Worm (Caenorhabditis elegans) whole organism, L3 larva: ENCODE results near the gene nspg-7.2.

Source experiments
- R02D3.7 ChIP-seq: fragments of 150-350 bp; optimal IDR thresholded peaks from 2 replicates; lab custom pipeline; 2014; ENCODE audit warnings: missing biosample characterization, missing genetic modification characterization
- ZK546.5 ChIP-seq: sonication (generic microtip); optimal IDR thresholded peaks from 2 replicates; lab custom pipeline; 2017; ENCODE audit warnings: missing biosample characterization, missing genetic modification characterization
- aly-2 ChIP-seq: fragments of 150-350 bp; optimal IDR thresholded peaks from 2 replicates; lab custom pipeline; 2014; ENCODE audit warnings: missing biosample characterization, missing genetic modification characterization
- ama-1 ChIP-seq: fragments of 150-350 bp; optimal IDR thresholded peaks from 2 replicates; lab custom pipeline; 2018
- ceh-16 ChIP-seq: sonication (generic microtip); optimal IDR thresholded peaks from 2 replicates; lab custom pipeline; 2017; ENCODE audit warnings: missing biosample characterization, missing genetic modification characterization
- ceh-28 ChIP-seq: fragments of 150-350 bp; optimal IDR thresholded peaks from 2 replicates; lab custom pipeline; 2014; ENCODE audit warnings: missing biosample characterization, missing genetic modification reagents, missing genetic modification characterization
- ceh-82 ChIP-seq: fragments of 150-350 bp; optimal IDR thresholded peaks from 2 replicates; lab custom pipeline; 2014; ENCODE audit warnings: missing biosample characterization, missing genetic modification characterization
- ceh-9 ChIP-seq: sonication (generic microtip); optimal IDR thresholded peaks from 2 replicates; lab custom pipeline; 2018; ENCODE audit warnings: missing biosample characterization, missing genetic modification characterization
- egl-27 ChIP-seq: sonication (generic microtip); optimal IDR thresholded peaks from 4 replicates; lab custom pipeline; 2017; ENCODE audit warnings: missing biosample characterization, missing genetic modification reagents, missing genetic modification characterization
- egl-5 ChIP-seq: fragments of 150-350 bp; optimal IDR thresholded peaks from 2 replicates; lab custom pipeline; 2017; ENCODE audit warnings: missing biosample characterization, missing genetic modification reagents, missing genetic modification characterization, inconsistent platforms
- elt-1 ChIP-seq: fragments of 150-350 bp; optimal IDR thresholded peaks from 2 replicates; lab custom pipeline; 2014; ENCODE audit warnings: missing biosample characterization, missing genetic modification characterization
- elt-2 ChIP-seq: sonication (generic microtip); optimal IDR thresholded peaks from 2 replicates; lab custom pipeline; 2016; ENCODE audit warnings: missing genetic modification reagents, mild to moderate bottlenecking, missing genetic modification characterization, missing compliant biosample characterization
- eor-1 ChIP-seq, 2 experiments: fragments of 150-350 bp; optimal IDR thresholded peaks; 2 replicates each; lab custom pipeline; 2014 to 2018; ENCODE audit warnings: missing biosample characterization in 2 of 2, missing genetic modification characterization in 2 of 2
- fkh-10 ChIP-seq: sonication (generic microtip); optimal IDR thresholded peaks from 2 replicates; lab custom pipeline; 2017; ENCODE audit warnings: missing biosample characterization, missing genetic modification reagents, missing genetic modification characterization
- fkh-2 ChIP-seq: fragments of 150-350 bp; optimal IDR thresholded peaks from 2 replicates; lab custom pipeline; 2014; ENCODE audit warnings: missing biosample characterization, missing genetic modification reagents, missing genetic modification characterization
- fos-1 ChIP-seq: fragments of 150-350 bp; optimal IDR thresholded peaks from 2 replicates; lab custom pipeline; 2014; ENCODE audit warnings: missing biosample characterization, missing genetic modification characterization
- hmg-11 ChIP-seq: sonication (generic microtip); optimal IDR thresholded peaks from 2 replicates; lab custom pipeline; 2016; ENCODE audit warnings: missing genetic modification characterization, missing compliant biosample characterization
- jun-1 ChIP-seq: fragments of 150-350 bp; optimal IDR thresholded peaks from 2 replicates; lab custom pipeline; 2014; ENCODE audit warnings: missing biosample characterization, missing genetic modification reagents, missing genetic modification characterization
- lin-15B ChIP-seq: fragments of 150-350 bp; optimal IDR thresholded peaks from 2 replicates; lab custom pipeline; 2014; ENCODE audit warnings: missing biosample characterization, missing genetic modification characterization
- lin-39 ChIP-seq: fragments of 150-350 bp; optimal IDR thresholded peaks from 2 replicates; lab custom pipeline; 2018; ENCODE audit warnings: missing biosample characterization, missing genetic modification reagents, missing genetic modification characterization
- lsy-12 ChIP-seq: sonication (generic microtip); optimal IDR thresholded peaks from 2 replicates; lab custom pipeline; 2016; ENCODE audit warnings: mild to moderate bottlenecking, missing genetic modification characterization, missing compliant biosample characterization
- mdl-1 ChIP-seq: fragments of 150-350 bp; optimal IDR thresholded peaks from 2 replicates; lab custom pipeline; 2014; ENCODE audit warnings: missing biosample characterization, missing genetic modification characterization
- mml-1 ChIP-seq: fragments of 150-350 bp; sonication (generic microtip); optimal IDR thresholded peaks from 3 replicates; lab custom pipeline; 2014; ENCODE audit warnings: missing biosample characterization, missing genetic modification characterization
- nfya-1 ChIP-seq: sonication (generic microtip); optimal IDR thresholded peaks from 2 replicates; lab custom pipeline; 2017; ENCODE audit warnings: missing genetic modification characterization, mild to moderate bottlenecking, missing compliant biosample characterization, antibody characterized with exemption, moderate library complexity; ENCODE audit not compliant: insufficient read depth
- nhr-11 ChIP-seq: fragments of 150-350 bp; optimal IDR thresholded peaks from 2 replicates; lab custom pipeline; 2014; ENCODE audit warnings: missing biosample characterization, missing genetic modification characterization
- nhr-12 ChIP-seq: fragments of 150-350 bp; optimal IDR thresholded peaks from 2 replicates; lab custom pipeline; 2014; ENCODE audit warnings: missing biosample characterization, missing genetic modification characterization
- nhr-23 ChIP-seq: fragments of 150-350 bp; optimal IDR thresholded peaks from 2 replicates; lab custom pipeline; 2014; ENCODE audit warnings: missing biosample characterization, missing genetic modification reagents, missing genetic modification characterization
- nhr-237 ChIP-seq: fragments of 150-350 bp; optimal IDR thresholded peaks from 2 replicates; lab custom pipeline; 2014; ENCODE audit warnings: missing biosample characterization, missing genetic modification characterization
- nhr-25 ChIP-seq: sonication (generic microtip); optimal IDR thresholded peaks from 2 replicates; lab custom pipeline; 2017; ENCODE audit warnings: missing biosample characterization, missing genetic modification characterization
- nhr-28 ChIP-seq: fragments of 150-350 bp; optimal IDR thresholded peaks from 2 replicates; lab custom pipeline; 2014; ENCODE audit warnings: missing biosample characterization, missing genetic modification characterization
- nhr-43 ChIP-seq: sonication (generic microtip); optimal IDR thresholded peaks from 2 replicates; lab custom pipeline; 2016; ENCODE audit warnings: mild to moderate bottlenecking, missing genetic modification characterization, missing compliant biosample characterization; ENCODE audit not compliant: poor library complexity, severe bottlenecking
- nhr-67 ChIP-seq: fragments of 150-350 bp; optimal IDR thresholded peaks from 2 replicates; lab custom pipeline; 2014; ENCODE audit warnings: missing biosample characterization, missing genetic modification characterization
- nhr-76 ChIP-seq: fragments of 150-350 bp; sonication (generic microtip); optimal IDR thresholded peaks from 5 replicates; lab custom pipeline; 2014; ENCODE audit warnings: missing biosample characterization, missing genetic modification characterization
- nhr-77 ChIP-seq: fragments of 150-350 bp; optimal IDR thresholded peaks from 2 replicates; lab custom pipeline; 2014; ENCODE audit warnings: missing biosample characterization, missing genetic modification characterization
- pha-4 ChIP-seq: fragments of 150-350 bp; optimal IDR thresholded peaks from 2 replicates; lab custom pipeline; 2014; ENCODE audit warnings: missing biosample characterization, missing genetic modification reagents, missing genetic modification characterization
- pqm-1 ChIP-seq: fragments of 150-350 bp; optimal IDR thresholded peaks from 2 replicates; lab custom pipeline; 2017; ENCODE audit warnings: missing biosample characterization, missing genetic modification characterization, inconsistent platforms
- sea-2 ChIP-seq: fragments of 150-350 bp; sonication (generic microtip); optimal IDR thresholded peaks from 4 replicates; lab custom pipeline; 2014; ENCODE audit warnings: missing biosample characterization, missing genetic modification reagents, missing genetic modification characterization
- skn-1 ChIP-seq: fragments of 150-350 bp; optimal IDR thresholded peaks from 2 replicates; lab custom pipeline; 2014; ENCODE audit warnings: missing biosample characterization, missing genetic modification characterization
- snpc-4 ChIP-seq: fragments of 150-350 bp; optimal IDR thresholded peaks from 2 replicates; lab custom pipeline; 2014; ENCODE audit warnings: missing biosample characterization, missing genetic modification characterization
- unc-39 ChIP-seq: sonication (generic microtip); optimal IDR thresholded peaks from 4 replicates; lab custom pipeline; 2017; ENCODE audit warnings: missing biosample characterization, missing genetic modification characterization
- unc-62 ChIP-seq: fragments of 150-350 bp; sonication (generic microtip); optimal IDR thresholded peaks from 4 replicates; lab custom pipeline; 2014; ENCODE audit warnings: missing biosample characterization, missing genetic modification reagents, missing genetic modification characterization
- zag-1 ChIP-seq: fragments of 150-350 bp; optimal IDR thresholded peaks from 2 replicates; lab custom pipeline; 2014; ENCODE audit warnings: missing biosample characterization, missing genetic modification characterization
- ztf-4 ChIP-seq: fragments of 150-350 bp; optimal IDR thresholded peaks from 2 replicates; lab custom pipeline; 2014; ENCODE audit warnings: missing biosample characterization, missing genetic modification characterization

Gene nspg-7.2

ce11 chrIII:3224102-3224501, 34.1 kb downstream of the nspg-7.2 start:
- TF ChIP-seq sea-2 (GFP tag; lab: Kevin White, UChicago) (no peak), nhr-28 (no peak), nhr-43 (tag; lab: Kevin White, UChicago) (no peak), ama-1 (lab: Kevin White, UChicago) (no peak), ZK546.5 (tag; lab: Kevin White, UChicago) (no peak), nfya-1 (tag; lab: Kevin White, UChicago) (peak; percentile 13), mml-1 (tag; lab: Kevin White, UChicago) (no peak)

ce11 chrIII:3222707-3223106, 35.5 kb downstream of the nspg-7.2 start:
- TF ChIP-seq pha-4 (tag; lab: Kevin White, UChicago) (no peak), skn-1 (tag; lab: Kevin White, UChicago) (no peak), nhr-25 (no peak)

- TF ChIP-seq jun-1: no peak
- TF ChIP-seq fkh-10: peak; percentile 39
- TF ChIP-seq nhr-11 (tag; lab: Kevin White, UChicago): no peak
- TF ChIP-seq ceh-28: no peak
- TF ChIP-seq ZK546.5 (tag; lab: Kevin White, UChicago): no peak
- no peak for TF ChIP-seq pqm-1 (tag; lab: Kevin White, UChicago)
- no peak for TF ChIP-seq nhr-28
- TF ChIP-seq ceh-82 (tag; lab: Kevin White, UChicago): no peak
- TF ChIP-seq eor-1 (tag; optimal IDR thresholded peaks at IDR 0.05; lab: Kevin White, UChicago): no peak
- no peak for TF ChIP-seq unc-62
- no peak for TF ChIP-seq ceh-16 (tag; lab: Kevin White, UChicago)
- no peak for TF ChIP-seq egl-27 (tag; lab: Kevin White, UChicago)
- no peak for TF ChIP-seq elt-2
- no peak for TF ChIP-seq R02D3.7
- peak; percentile 10 for TF ChIP-seq lin-39
- peak; percentile 71 for TF ChIP-seq nfya-1 (tag; lab: Kevin White, UChicago)
- no peak for TF ChIP-seq mdl-1 (tag; lab: Kevin White, UChicago)
- TF ChIP-seq hmg-11 (tag; lab: Kevin White, UChicago): peak; percentile 78
- TF ChIP-seq fos-1 (tag; lab: Kevin White, UChicago): no peak
- TF ChIP-seq nhr-25: no peak
- TF ChIP-seq ztf-4 (tag; lab: Kevin White, UChicago): no peak
- no peak for TF ChIP-seq elt-1 (tag; lab: Kevin White, UChicago)
- TF ChIP-seq nhr-67: no peak
- no peak for TF ChIP-seq zag-1 (tag; lab: Kevin White, UChicago)
- no peak for TF ChIP-seq snpc-4 (tag; lab: Kevin White, UChicago)
- TF ChIP-seq sea-2 (GFP tag; lab: Kevin White, UChicago): no peak
- TF ChIP-seq nhr-23 (tag; lab: Kevin White, UChicago): no peak
- TF ChIP-seq nhr-12: no peak
- TF ChIP-seq lin-15B (tag; lab: Kevin White, UChicago): no peak
- no peak for TF ChIP-seq lsy-12 (tag; lab: Kevin White, UChicago)
- TF ChIP-seq nhr-237 (tag; lab: Kevin White, UChicago): no peak
- no peak for TF ChIP-seq nhr-43 (tag; lab: Kevin White, UChicago)
- TF ChIP-seq nhr-76 (tag; lab: Kevin White, UChicago): no peak
- TF ChIP-seq egl-5 (tag; lab: Kevin White, UChicago): no peak
- TF ChIP-seq aly-2 (tag; lab: Kevin White, UChicago): no peak
Measured at ce11 chrIII:3220287-3220686, 37.9 kb downstream of the nspg-7.2 start.

ce11 chrIII:3219050-3219449, 39.2 kb downstream of the nspg-7.2 start, which contains the start of gene frm-8:
Gene frm-8 (minus strand): TSS chrIII:3219150.
- no peak for TF ChIP-seq nhr-23 (tag; lab: Kevin White, UChicago)
- no peak for TF ChIP-seq jun-1
- no peak for TF ChIP-seq sea-2 (GFP tag; lab: Kevin White, UChicago)
- TF ChIP-seq hmg-11 (tag; lab: Kevin White, UChicago): no peak
- TF ChIP-seq lin-15B (tag; lab: Kevin White, UChicago): no peak
- no peak for TF ChIP-seq elt-1 (tag; lab: Kevin White, UChicago)
- TF ChIP-seq nhr-28: no peak
- TF ChIP-seq nhr-77 (tag; lab: Kevin White, UChicago): no peak
- no peak for TF ChIP-seq snpc-4 (tag; lab: Kevin White, UChicago)
- no peak for TF ChIP-seq ZK546.5 (tag; lab: Kevin White, UChicago)
- TF ChIP-seq fkh-2: no peak
- no peak for TF ChIP-seq pqm-1 (tag; lab: Kevin White, UChicago)
- no peak for TF ChIP-seq zag-1 (tag; lab: Kevin White, UChicago)
- TF ChIP-seq nhr-43 (tag; lab: Kevin White, UChicago): no peak
- TF ChIP-seq ceh-9 (tag; lab: Kevin White, UChicago): no peak
- TF ChIP-seq unc-39: no peak
